Worm (Caenorhabditis elegans) whole organism, young adult: ENCODE results near the gene T02C12.5.

ENCODE experiments used
- C17E4.6 ChIP-seq: fragments of 200-800 bp; sonication (Bioruptor generic); IDR thresholded peaks from 2 replicates; pipeline ENCODE4 v1.3.6; 2022; ENCODE audit warnings: missing genetic modification reagents, missing genetic modification characterization, missing compliant biosample characterization
- D2030.7 ChIP-seq: fragments of 200-800 bp; sonication (Bioruptor generic); IDR thresholded peaks from 2 replicates; pipeline ENCODE4 v1.3.6; 2022; ENCODE audit warnings: missing genetic modification reagents, missing genetic modification characterization, missing compliant biosample characterization
- F23B12.7 ChIP-seq: sonication (generic microtip); optimal IDR thresholded peaks from 2 replicates; lab custom pipeline; 2017; ENCODE audit warnings: missing genetic modification characterization, mild to moderate bottlenecking, missing compliant biosample characterization, antibody characterized with exemption, moderate library complexity; ENCODE audit not compliant: insufficient read depth
- F33H1.4 ChIP-seq: fragments of 200-800 bp; sonication (Bioruptor generic); IDR thresholded peaks from 2 replicates; pipeline ENCODE4 v1.3.6; 2022; ENCODE audit warnings: missing genetic modification reagents, missing genetic modification characterization, missing compliant biosample characterization
- F39B2.1 ChIP-seq: fragments of 200-800 bp; sonication (Bioruptor generic); IDR thresholded peaks from 2 replicates; pipeline ENCODE4 v1.3.6; 2022; ENCODE audit warnings: missing genetic modification reagents, missing genetic modification characterization, missing compliant biosample characterization
- F49E8.2 ChIP-seq: sonication (generic microtip); optimal IDR thresholded peaks from 3 replicates; lab custom pipeline; 2017; ENCODE audit warnings: missing genetic modification characterization, mild to moderate bottlenecking, missing compliant biosample characterization, antibody characterized with exemption, moderate library complexity; ENCODE audit not compliant: insufficient read depth
- F55B11.4 ChIP-seq: sonication (generic microtip); optimal IDR thresholded peaks from 2 replicates; lab custom pipeline; 2016; ENCODE audit warnings: missing compliant biosample characterization, missing genetic modification characterization, borderline replicate concordance; ENCODE audit not compliant: insufficient read depth
- T07F8.4 ChIP-seq: sonication (generic microtip); optimal IDR thresholded peaks from 2 replicates; lab custom pipeline; 2016; ENCODE audit warnings: mild to moderate bottlenecking, missing genetic modification characterization, moderate library complexity, missing compliant biosample characterization
- Y67H2A.10 ChIP-seq: fragments of 200-800 bp; sonication (Bioruptor generic); conservative IDR thresholded peaks from 2 replicates; pipeline ENCODE4 v1.3.6; 2022; ENCODE audit warnings: missing genetic modification reagents, missing genetic modification characterization, missing compliant biosample characterization
- Y79H2A.3 ChIP-seq: fragments of 200-800 bp; sonication (Bioruptor generic); conservative IDR thresholded peaks from 2 replicates; pipeline ENCODE4 v1.3.6; 2022; ENCODE audit warnings: missing genetic modification reagents, missing genetic modification characterization, missing compliant biosample characterization
- akir-1 ChIP-seq: fragments of 200-800 bp; sonication (Bioruptor generic); optimal IDR thresholded peaks from 2 replicates; lab custom pipeline; 2018; ENCODE audit warnings: mild to moderate bottlenecking, missing genetic modification characterization, moderate library complexity, missing compliant biosample characterization
- athp-1 ChIP-seq: sonication (generic microtip); optimal IDR thresholded peaks from 2 replicates; lab custom pipeline; 2017; ENCODE audit warnings: mild to moderate bottlenecking, missing genetic modification characterization, missing compliant biosample characterization
- attf-6 ChIP-seq: fragments of 200-800 bp; sonication (Bioruptor generic); IDR thresholded peaks from 2 replicates; pipeline ENCODE4 v1.3.6; 2022; ENCODE audit warnings: missing genetic modification reagents, missing genetic modification characterization, missing compliant biosample characterization
- ccch-3 ChIP-seq: fragments of 200-800 bp; sonication (Bioruptor generic); optimal IDR thresholded peaks from 2 replicates; lab custom pipeline; 2018; ENCODE audit warnings: mild to moderate bottlenecking, missing genetic modification characterization, missing compliant biosample characterization
- ceh-40 ChIP-seq: fragments of 200-800 bp; sonication (Bioruptor generic); IDR thresholded peaks from 2 replicates; pipeline ENCODE4 v1.3.6; 2022; ENCODE audit warnings: missing genetic modification characterization, missing compliant biosample characterization
- ceh-58 ChIP-seq: fragments of 200-800 bp; sonication (Bioruptor generic); IDR thresholded peaks from 2 replicates; pipeline ENCODE4 v1.3.6; 2022; ENCODE audit warnings: missing genetic modification characterization, missing compliant biosample characterization
- ceh-79 ChIP-seq: sonication (generic microtip); optimal IDR thresholded peaks from 2 replicates; lab custom pipeline; 2017; ENCODE audit warnings: mild to moderate bottlenecking, missing genetic modification characterization, missing compliant biosample characterization
- ceh-91 ChIP-seq: fragments of 200-800 bp; sonication (Bioruptor generic); IDR thresholded peaks from 2 replicates; pipeline ENCODE4 v1.3.6; 2022; ENCODE audit warnings: missing genetic modification reagents, missing genetic modification characterization, missing compliant biosample characterization
- chd-7 ChIP-seq: sonication (generic microtip); optimal IDR thresholded peaks from 2 replicates; lab custom pipeline; 2016; ENCODE audit warnings: mild to moderate bottlenecking, missing genetic modification characterization, moderate library complexity, missing compliant biosample characterization
- egl-44 ChIP-seq: fragments of 200-800 bp; sonication (Bioruptor generic); IDR thresholded peaks from 2 replicates; pipeline ENCODE4 v1.3.6; 2022; ENCODE audit warnings: missing genetic modification reagents, missing genetic modification characterization, missing compliant biosample characterization
- ets-4 ChIP-seq: fragments of 200-800 bp; sonication (Bioruptor generic); optimal IDR thresholded peaks from 2 replicates; lab custom pipeline; 2018; ENCODE audit warnings: mild to moderate bottlenecking, missing genetic modification characterization, missing compliant biosample characterization
- gei-17 ChIP-seq: fragments of 200-800 bp; sonication (Bioruptor generic); optimal IDR thresholded peaks from 2 replicates; lab custom pipeline; 2018; ENCODE audit warnings: mild to moderate bottlenecking, missing genetic modification characterization, missing compliant biosample characterization
- hmg-1.2 ChIP-seq: fragments of 200-800 bp; sonication (Bioruptor generic); IDR thresholded peaks from 2 replicates; pipeline ENCODE4 v1.3.6; 2022; ENCODE audit warnings: missing genetic modification reagents, missing genetic modification characterization, missing compliant biosample characterization
- hmg-20 ChIP-seq: fragments of 200-800 bp; sonication (Bioruptor generic); IDR thresholded peaks from 2 replicates; pipeline ENCODE4 v1.3.6; 2022; ENCODE audit warnings: missing genetic modification reagents, missing genetic modification characterization, missing compliant biosample characterization
- hsf-1 ChIP-seq: fragments of 200-800 bp; sonication (Bioruptor generic); IDR thresholded peaks from 2 replicates; pipeline ENCODE4 v1.3.6; 2022; ENCODE audit warnings: missing genetic modification reagents, missing genetic modification characterization, missing compliant biosample characterization
- let-607 ChIP-seq, 2 experiments: fragments of 200-800 bp in 1 of 2; sonication (Bioruptor generic) in 1 of 2; sonication (generic microtip) in 1 of 2; optimal IDR thresholded peaks; 2 replicates each; lab custom pipeline; 2016 to 2018; ENCODE audit warnings: mild to moderate bottlenecking in 2 of 2, missing compliant biosample characterization in 2 of 2, missing genetic modification characterization in 2 of 2, moderate library complexity in 2 of 2, missing genotype in 1 of 2
- lin-26 ChIP-seq: fragments of 200-800 bp; sonication (Bioruptor generic); IDR thresholded peaks from 2 replicates; pipeline ENCODE4 v1.3.6; 2022; ENCODE audit warnings: missing genetic modification reagents, missing genetic modification characterization, missing compliant biosample characterization
- lin-35 ChIP-seq, 3 experiments: fragments of 150-350 bp in 2 of 3; sonication (generic microtip) in 1 of 3; optimal IDR thresholded peaks; 2 replicates each; lab custom pipeline; 2014 to 2018; ENCODE audit warnings: missing biosample characterization in 3 of 3, missing genetic modification characterization in 3 of 3, missing genetic modification reagents in 3 of 3
- lin-54 ChIP-seq: fragments of 200-800 bp; sonication (Bioruptor generic); optimal IDR thresholded peaks from 2 replicates; lab custom pipeline; 2018; ENCODE audit warnings: mild to moderate bottlenecking, missing genetic modification characterization, missing compliant biosample characterization
- lir-1 ChIP-seq: fragments of 200-800 bp; sonication (Bioruptor generic); conservative IDR thresholded peaks from 2 replicates; pipeline ENCODE4 v1.3.6; 2022; ENCODE audit warnings: missing genetic modification reagents, missing genetic modification characterization, missing compliant biosample characterization
- lsl-1 ChIP-seq: fragments of 200-800 bp; sonication (Bioruptor generic); optimal IDR thresholded peaks from 2 replicates; lab custom pipeline; 2018; ENCODE audit warnings: mild to moderate bottlenecking, missing genetic modification characterization, moderate library complexity, missing compliant biosample characterization
- lsy-27 ChIP-seq: sonication (generic microtip); optimal IDR thresholded peaks from 2 replicates; lab custom pipeline; 2017; ENCODE audit warnings: missing genetic modification characterization, mild to moderate bottlenecking, missing compliant biosample characterization, antibody characterized with exemption, missing genotype, borderline replicate concordance; ENCODE audit not compliant: insufficient read depth
- madf-3 ChIP-seq: fragments of 200-800 bp; sonication (Bioruptor generic); IDR thresholded peaks from 2 replicates; pipeline ENCODE4 v1.3.6; 2022; ENCODE audit warnings: missing genetic modification reagents, missing genetic modification characterization, missing compliant biosample characterization
- madf-6 ChIP-seq: fragments of 200-800 bp; sonication (Bioruptor generic); IDR thresholded peaks from 2 replicates; pipeline ENCODE4 v1.3.6; 2022; ENCODE audit warnings: missing genetic modification reagents, missing genetic modification characterization, missing compliant biosample characterization
- mxl-1 ChIP-seq: sonication (generic microtip); optimal IDR thresholded peaks from 2 replicates; lab custom pipeline; 2016; ENCODE audit warnings: missing genetic modification characterization, missing compliant biosample characterization
- nfyb-1 ChIP-seq: fragments of 200-800 bp; sonication (Bioruptor generic); IDR thresholded peaks from 2 replicates; pipeline ENCODE4 v1.3.6; 2022; ENCODE audit warnings: missing genetic modification reagents, missing genetic modification characterization, missing compliant biosample characterization
- nhr-179 ChIP-seq: sonication (generic microtip); optimal IDR thresholded peaks from 2 replicates; lab custom pipeline; 2016; ENCODE audit warnings: mild to moderate bottlenecking, missing genetic modification characterization, missing compliant biosample characterization
- pha-4 ChIP-seq: fragments of 150-350 bp; sonication (generic microtip); optimal IDR thresholded peaks from 2 replicates; lab custom pipeline; 2014; ENCODE audit warnings: missing biosample characterization, missing genetic modification reagents, missing genetic modification characterization
- rpc-1 ChIP-seq, 2 experiments: fragments of 150-350 bp in 1 of 2; sonication (generic microtip) in 1 of 2; optimal IDR thresholded peaks; 2 replicates each; lab custom pipeline; 2014 to 2018; ENCODE audit warnings: missing biosample characterization in 1 of 2, missing genetic modification characterization in 1 of 2, missing genetic modification reagents in 1 of 2, missing genotype in 1 of 2
- snpc-4 ChIP-seq, 5 experiments: fragments of 150-350 bp in 1 of 5; sonication (generic microtip) in 4 of 5; optimal IDR thresholded peaks; 2 replicates each; lab custom pipeline; 2014 to 2018; ENCODE audit warnings: missing genetic modification characterization in 5 of 5, missing biosample characterization in 3 of 5, antibody characterized with exemption in 2 of 5, mild to moderate bottlenecking in 2 of 5, missing compliant biosample characterization in 2 of 5, missing genotype in 2 of 5, moderate library complexity in 2 of 5, missing genetic modification reagents in 1 of 5
- tbp1 ChIP-seq: fragments of 200-800 bp; sonication (Bioruptor generic); optimal IDR thresholded peaks from 2 replicates; lab custom pipeline; 2018; ENCODE audit warnings: mild to moderate bottlenecking, missing genetic modification characterization, missing compliant biosample characterization
- unc-130 ChIP-seq: sonication (generic microtip); optimal IDR thresholded peaks from 2 replicates; lab custom pipeline; 2016; ENCODE audit warnings: missing genetic modification reagents, missing genetic modification characterization, missing compliant biosample characterization
- zim-3 ChIP-seq: sonication (generic microtip); optimal IDR thresholded peaks from 2 replicates; lab custom pipeline; 2017; ENCODE audit warnings: mild to moderate bottlenecking, missing genetic modification characterization, moderate library complexity, missing compliant biosample characterization
- ztf-18 ChIP-seq: sonication (generic microtip); optimal IDR thresholded peaks from 2 replicates; lab custom pipeline; 2016; ENCODE audit warnings: missing genotype, mild to moderate bottlenecking, missing genetic modification characterization, missing compliant biosample characterization
- ztf-26 ChIP-seq: sonication (generic microtip); optimal IDR thresholded peaks from 2 replicates; lab custom pipeline; 2017; ENCODE audit warnings: missing genetic modification characterization, missing compliant biosample characterization
- ztf-3 ChIP-seq: fragments of 200-800 bp; sonication (Bioruptor generic); optimal IDR thresholded peaks from 2 replicates; lab custom pipeline; 2018; ENCODE audit warnings: mild to moderate bottlenecking, missing genetic modification characterization, missing compliant biosample characterization
- ztf-6 ChIP-seq: fragments of 200-800 bp; sonication (Bioruptor generic); IDR thresholded peaks from 2 replicates; pipeline ENCODE4 v1.3.6; 2022; ENCODE audit warnings: missing genetic modification reagents, missing genetic modification characterization, missing compliant biosample characterization

The T02C12.5 gene

DNA sequence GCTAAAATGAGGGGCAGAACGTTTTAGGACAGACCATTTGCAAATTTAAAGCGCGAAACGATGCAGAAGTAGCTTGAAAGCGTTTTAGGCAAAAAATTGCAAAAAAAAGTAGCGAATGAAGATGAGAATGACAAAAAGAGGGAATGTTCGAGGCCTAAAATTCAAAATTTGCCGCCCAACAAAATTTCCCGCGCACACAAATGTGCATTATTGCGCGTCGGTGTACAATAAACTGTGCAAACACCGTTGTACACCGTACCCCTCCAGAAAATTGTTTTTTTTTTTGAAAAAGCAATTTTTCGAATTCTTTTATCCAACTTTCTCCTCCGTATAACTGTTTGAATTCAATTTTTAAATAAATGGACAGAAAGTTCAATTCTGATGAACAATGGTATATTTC lies 8.2 kb downstream of the T02C12.5 start, which contains the start of gene snpc-3.4 (continued):
- peak; percentile 98 for TF ChIP-seq hsf-1 (GFP tag; lab: Robert Waterston, UW)
- 0 out of 2 replicates have a peak, but pooled peaks have one; percentile 18 for TF ChIP-seq ztf-6 (GFP tag; lab: Robert Waterston, UW)
- no peak for TF ChIP-seq ccch-3 (GFP tag; lab: Kevin White, UChicago)
- TF ChIP-seq snpc-4 (GFP tag; optimal IDR thresholded peaks at IDR 0.05; lab: Kevin White, UChicago): peak; percentile 27
- TF ChIP-seq snpc-4 (tag; optimal IDR thresholded peaks at IDR 0.05; lab: Kevin White, UChicago): peak; percentile 31 to 61 (median 50)
- TF ChIP-seq F39B2.1 (GFP tag; lab: Robert Waterston, UW): no peak
- no peak for TF ChIP-seq nhr-179 (tag; lab: Kevin White, UChicago)
- TF ChIP-seq ztf-3 (GFP tag; lab: Kevin White, UChicago): no peak
- peak; percentile 78 for TF ChIP-seq ztf-18
- no peak for TF ChIP-seq ztf-26 (tag; lab: Kevin White, UChicago)
- no peak for TF ChIP-seq zim-3
- peak; percentile 86 for TF ChIP-seq F33H1.4 (GFP tag; lab: Robert Waterston, UW)
- 0 out of 2 replicates have a peak, but pooled peaks have one; percentile 15 for TF ChIP-seq lin-26 (GFP tag; lab: Robert Waterston, UW)
- TF ChIP-seq rpc-1 (optimal IDR thresholded peaks at IDR 0.05; lab: Kevin White, UChicago): peak; percentile 9
- no peak for TF ChIP-seq rpc-1 (tag; optimal IDR thresholded peaks at IDR 0.05; lab: Kevin White, UChicago)
- TF ChIP-seq tbp1: peak; percentile 65
- no peak for TF ChIP-seq ceh-40 (GFP tag; lab: Robert Waterston, UW)
- TF ChIP-seq attf-6: peak; percentile 69
- no peak for TF ChIP-seq lsy-27 (tag; lab: Kevin White, UChicago)
- no peak for TF ChIP-seq F55B11.4 (tag; lab: Kevin White, UChicago)
- TF ChIP-seq madf-6: peak; percentile 99
- TF ChIP-seq ceh-91 (GFP tag; lab: Robert Waterston, UW): peak; percentile 96
- peak; percentile 81 for TF ChIP-seq unc-130
- no peak for TF ChIP-seq ceh-58 (GFP tag; lab: Robert Waterston, UW)
- peak; percentile 96 for TF ChIP-seq lsl-1 (GFP tag; lab: Kevin White, UChicago)
- peak; percentile 81 for TF ChIP-seq lir-1 (GFP tag; lab: Robert Waterston, UW)
- TF ChIP-seq lin-54 (GFP tag; lab: Kevin White, UChicago): peak; percentile 94
- peak; percentile 90 for TF ChIP-seq nfyb-1 (GFP tag; lab: Robert Waterston, UW)
- 0 out of 2 replicates have a peak, but pooled peaks have one; percentile 10 for TF ChIP-seq Y67H2A.10
- TF ChIP-seq akir-1 (GFP tag; lab: Kevin White, UChicago): no peak
- no peak for TF ChIP-seq chd-7 (tag; lab: Kevin White, UChicago)
- TF ChIP-seq F23B12.7 (tag; lab: Kevin White, UChicago): peak; percentile 21
- TF ChIP-seq hmg-1.2: peak; percentile 69
- no peak for TF ChIP-seq hmg-20 (GFP tag; lab: Robert Waterston, UW)
- TF ChIP-seq athp-1 (tag; lab: Kevin White, UChicago): peak; percentile 44
- TF ChIP-seq gei-17 (GFP tag; lab: Kevin White, UChicago): no peak
- no peak for TF ChIP-seq mxl-1
- TF ChIP-seq D2030.7 (GFP tag; lab: Robert Waterston, UW): peak; percentile 98
- no peak for TF ChIP-seq ets-4 (GFP tag; lab: Kevin White, UChicago)
- no peak for TF ChIP-seq T07F8.4
- peak; percentile 95 for TF ChIP-seq madf-3 (GFP tag; lab: Robert Waterston, UW)
- TF ChIP-seq C17E4.6 (GFP tag; lab: Robert Waterston, UW): peak; percentile 86
- TF ChIP-seq let-607 (tag; optimal IDR thresholded peaks at IDR 0.05; lab: Kevin White, UChicago): no peak
- no peak for TF ChIP-seq pha-4 (tag; lab: Kevin White, UChicago)
- TF ChIP-seq lin-35 (GFP tag; optimal IDR thresholded peaks at IDR 0.05; lab: Kevin White, UChicago): peak; percentile 68 to 87 (median 83)
- TF ChIP-seq ceh-79 (tag; lab: Kevin White, UChicago): no peak
- no peak for TF ChIP-seq egl-44
- peak; percentile 88 for TF ChIP-seq Y79H2A.3 (GFP tag; lab: Robert Waterston, UW)
- peak; percentile 81 for TF ChIP-seq F49E8.2 (tag; lab: Kevin White, UChicago)
